Fruit fly (Drosophila melanogaster) whole organism, embryonic: ENCODE results near the gene CG14380.

Source experiments
- Adf1 ChIP-seq: fragments of 200-800 bp; sonication (Bioruptor generic); IDR thresholded peaks from 2 replicates; pipeline ENCODE4 v1.3.6; 2022; ENCODE audit warnings: missing biosample characterization, missing genetic modification characterization
- Blimp-1 ChIP-seq: fragments of 200-800 bp; sonication (Bioruptor generic); optimal IDR thresholded peaks from 3 replicates; lab custom pipeline; 2018; ENCODE audit warnings: missing biosample characterization, missing genetic modification characterization, mild to moderate bottlenecking, moderate library complexity, missing genetic modification reagents
- Bteb2 ChIP-seq: fragments of 200-800 bp; sonication (Bioruptor generic); optimal IDR thresholded peaks from 2 replicates; lab custom pipeline; 2016; ENCODE audit warnings: missing biosample characterization, missing genetic modification characterization
- CG1024 ChIP-seq: fragments of 200-800 bp; sonication (Bioruptor generic); IDR thresholded peaks from 2 replicates; pipeline ENCODE4 v1.3.6; 2022; ENCODE audit warnings: missing biosample characterization, missing genetic modification characterization
- CG11085 ChIP-seq: fragments of 200-800 bp; sonication (Bioruptor generic); IDR thresholded peaks from 2 replicates; pipeline ENCODE4 v1.3.6; 2022; ENCODE audit warnings: missing biosample characterization, missing genetic modification characterization
- CG11247 ChIP-seq: fragments of 200-800 bp; sonication (Bioruptor generic); IDR thresholded peaks from 2 replicates; pipeline ENCODE4 v1.3.6; 2022; ENCODE audit warnings: missing biosample characterization, missing genetic modification characterization
- CG12155 ChIP-seq: fragments of 200-800 bp; sonication (Bioruptor generic); optimal IDR thresholded peaks from 3 replicates; lab custom pipeline; 2016; ENCODE audit warnings: missing biosample characterization, missing genetic modification characterization
- CG12219 ChIP-seq: fragments of 200-800 bp; sonication (Bioruptor generic); optimal IDR thresholded peaks from 3 replicates; lab custom pipeline; 2018; ENCODE audit warnings: missing biosample characterization, mild to moderate bottlenecking, missing genetic modification characterization
- CG12299 ChIP-seq: fragments of 200-800 bp; sonication (Bioruptor generic); optimal IDR thresholded peaks from 2 replicates; lab custom pipeline; 2018; ENCODE audit warnings: missing biosample characterization, mild to moderate bottlenecking, missing genetic modification characterization
- CG1233 ChIP-seq: fragments of 200-800 bp; sonication (Bioruptor generic); optimal IDR thresholded peaks from 4 replicates; lab custom pipeline; 2018; ENCODE audit warnings: missing biosample characterization, mild to moderate bottlenecking, missing genetic modification characterization
- CG15601 ChIP-seq: fragments of 200-800 bp; sonication (Bioruptor generic); optimal IDR thresholded peaks from 3 replicates; lab custom pipeline; 2019; ENCODE audit warnings: missing biosample characterization, mild to moderate bottlenecking, missing genetic modification characterization, moderate library complexity
- CG1602 ChIP-seq: fragments of 200-800 bp; sonication (Bioruptor generic); optimal IDR thresholded peaks from 3 replicates; lab custom pipeline; 2016; ENCODE audit warnings: missing biosample characterization, missing genetic modification characterization
- CG17328 ChIP-seq: fragments of 200-800 bp; sonication (Bioruptor generic); IDR thresholded peaks from 2 replicates; pipeline ENCODE4 v1.3.6; 2022; ENCODE audit warnings: missing biosample characterization, missing genetic modification characterization
- CG2199 ChIP-seq: fragments of 200-800 bp; sonication (Bioruptor generic); IDR thresholded peaks from 3 replicates; pipeline ENCODE4 v1.3.6; 2022; ENCODE audit warnings: missing biosample characterization, missing genetic modification characterization
- CG31224 ChIP-seq: fragments of 200-800 bp; sonication (Bioruptor generic); IDR thresholded peaks from 2 replicates; pipeline ENCODE4 v1.3.6; 2022; ENCODE audit warnings: missing biosample characterization, missing genetic modification characterization
- CG32532 ChIP-seq: fragments of 200-800 bp; sonication (Bioruptor generic); IDR thresholded peaks from 2 replicates; pipeline ENCODE4 v1.3.6; 2022; ENCODE audit warnings: missing biosample characterization, missing genetic modification characterization
- CG34422 ChIP-seq: fragments of 200-800 bp; sonication (Bioruptor generic); IDR thresholded peaks from 3 replicates; pipeline ENCODE4 v1.3.6; 2022; ENCODE audit warnings: missing biosample characterization, missing genetic modification characterization
- CG5245 ChIP-seq: fragments of 200-800 bp; sonication (Bioruptor generic); optimal IDR thresholded peaks from 3 replicates; lab custom pipeline; 2016; ENCODE audit warnings: missing biosample characterization, missing genetic modification characterization
- CG6175 ChIP-seq: fragments of 200-800 bp; sonication (Bioruptor generic); IDR thresholded peaks from 3 replicates; pipeline ENCODE4 v1.3.6; 2022; ENCODE audit warnings: missing biosample characterization, missing genetic modification characterization
- CG6254 ChIP-seq: fragments of 200-800 bp; sonication (Bioruptor generic); optimal IDR thresholded peaks from 3 replicates; lab custom pipeline; 2017; ENCODE audit warnings: mild to moderate bottlenecking, missing biosample characterization, missing genetic modification reagents, missing genetic modification characterization
- CG7271 ChIP-seq: fragments of 200-800 bp; sonication (Bioruptor generic); optimal IDR thresholded peaks from 2 replicates; lab custom pipeline; 2018; ENCODE audit warnings: missing biosample characterization, mild to moderate bottlenecking, missing genetic modification characterization, moderate library complexity
- CG9797 ChIP-seq: fragments of 200-800 bp; sonication (Bioruptor generic); optimal IDR thresholded peaks from 3 replicates; lab custom pipeline; 2018; ENCODE audit warnings: missing biosample characterization, mild to moderate bottlenecking, missing genetic modification characterization
- D19A ChIP-seq: fragments of 200-800 bp; optimal IDR thresholded peaks from 3 replicates; lab custom pipeline; 2019; ENCODE audit warnings: missing biosample characterization, mild to moderate bottlenecking, missing genetic modification characterization, moderate library complexity
- E2f1 ChIP-seq: fragments of 200-800 bp; sonication (Bioruptor generic); IDR thresholded peaks from 2 replicates; pipeline ENCODE4 v1.3.6; 2022; ENCODE audit warnings: missing biosample characterization, missing genetic modification characterization
- Hr3 ChIP-seq: fragments of 200-800 bp; sonication (Bioruptor generic); optimal IDR thresholded peaks from 3 replicates; lab custom pipeline; 2016; ENCODE audit warnings: missing biosample characterization, missing genetic modification characterization
- Jarid2 ChIP-seq: fragments of 200-800 bp; sonication (Bioruptor generic); optimal IDR thresholded peaks from 3 replicates; lab custom pipeline; 2017; ENCODE audit warnings: mild to moderate bottlenecking, missing biosample characterization, missing genetic modification reagents, missing genetic modification characterization
- Max ChIP-seq: fragments of 200-800 bp; sonication (Bioruptor generic); optimal IDR thresholded peaks from 2 replicates; lab custom pipeline; 2016; ENCODE audit warnings: missing biosample characterization, mild to moderate bottlenecking, missing genetic modification characterization
- Med ChIP-seq: fragments of 200-800 bp; sonication (Bioruptor generic); peaks from one replicate; lab custom pipeline; 2016; ENCODE audit warnings: missing biosample characterization, missing genetic modification characterization, mild to moderate bottlenecking, inconsistent platforms, moderate library complexity
- Side ChIP-seq: fragments of 200-800 bp; sonication (Bioruptor generic); optimal IDR thresholded peaks from 2 replicates; lab custom pipeline; 2016; ENCODE audit warnings: missing biosample characterization, missing genetic modification characterization
- Sry-δ ChIP-seq: fragments of 200-800 bp; sonication (Bioruptor generic); optimal IDR thresholded peaks from 2 replicates; lab custom pipeline; 2016; ENCODE audit warnings: missing biosample characterization, missing genetic modification characterization
- TFAM ChIP-seq: fragments of 200-800 bp; sonication (Bioruptor generic); optimal IDR thresholded peaks from 2 replicates; lab custom pipeline; 2017; ENCODE audit warnings: missing biosample characterization, missing genetic modification characterization, inconsistent platforms
- Vsx1 ChIP-seq: fragments of 200-800 bp; sonication (Bioruptor generic); optimal IDR thresholded peaks from 2 replicates; lab custom pipeline; 2017; ENCODE audit warnings: missing biosample characterization, mild to moderate bottlenecking, missing genetic modification characterization, missing genetic modification reagents
- bsh ChIP-seq, 2 experiments: fragments of 200-800 bp; sonication (Bioruptor generic); optimal IDR thresholded peaks; 2 replicates each; lab custom pipeline; 2017 to 2018; ENCODE audit warnings: mild to moderate bottlenecking in 2 of 2, missing biosample characterization in 2 of 2, missing genetic modification characterization in 2 of 2, moderate library complexity in 1 of 2
- ci ChIP-seq: fragments of 200-800 bp; sonication (Bioruptor generic); IDR thresholded peaks from 3 replicates; pipeline ENCODE4 v1.3.6; 2022; ENCODE audit warnings: missing biosample characterization, missing genetic modification characterization
- dan ChIP-seq: fragments of 200-800 bp; sonication (Bioruptor generic); IDR thresholded peaks from 2 replicates; pipeline ENCODE4 v1.3.6; 2022; ENCODE audit warnings: missing biosample characterization, missing genetic modification characterization
- dpn ChIP-seq, 2 experiments: fragments of 200-800 bp; sonication (Bioruptor generic); optimal IDR thresholded peaks; 3 replicates each; lab custom pipeline; 2016; ENCODE audit warnings: missing biosample characterization in 2 of 2, missing genetic modification characterization in 2 of 2
- ems ChIP-seq: fragments of 200-800 bp; sonication (Bioruptor generic); optimal IDR thresholded peaks from 3 replicates; lab custom pipeline; 2016; ENCODE audit warnings: missing biosample characterization, missing genetic modification characterization
- hb ChIP-seq: fragments of 200-800 bp; sonication (Bioruptor generic); IDR thresholded peaks from 3 replicates; pipeline ENCODE4 v1.3.6; 2022; ENCODE audit warnings: missing biosample characterization, missing genetic modification characterization; ENCODE audit not compliant: partially characterized antibody
- kni ChIP-seq: fragments of 200-800 bp; sonication (Bioruptor generic); optimal IDR thresholded peaks from 3 replicates; lab custom pipeline; 2017; ENCODE audit warnings: mild to moderate bottlenecking, missing biosample characterization, missing genetic modification reagents, missing genetic modification characterization
- lmd ChIP-seq: fragments of 200-800 bp; sonication (Bioruptor generic); IDR thresholded peaks from 2 replicates; pipeline ENCODE4 v1.3.6; 2022; ENCODE audit warnings: missing biosample characterization, missing genetic modification characterization
- nerfin-1 ChIP-seq: fragments of 200-800 bp; sonication (Bioruptor generic); optimal IDR thresholded peaks from 3 replicates; lab custom pipeline; 2019; ENCODE audit warnings: missing biosample characterization, mild to moderate bottlenecking, missing genetic modification characterization, moderate library complexity
- p53 ChIP-seq: fragments of 200-800 bp; sonication (Bioruptor generic); optimal IDR thresholded peaks from 2 replicates; lab custom pipeline; 2016; ENCODE audit warnings: missing biosample characterization, missing genetic modification characterization
- peb ChIP-seq: fragments of 200-800 bp; sonication (Bioruptor generic); IDR thresholded peaks from 2 replicates; pipeline ENCODE4 v1.3.6; 2022; ENCODE audit warnings: missing biosample characterization, missing genetic modification characterization
- sd ChIP-seq: fragments of 200-800 bp; sonication (Bioruptor generic); optimal IDR thresholded peaks from 3 replicates; lab custom pipeline; 2018; ENCODE audit warnings: missing biosample characterization, mild to moderate bottlenecking, missing genetic modification characterization, moderate library complexity
- shn ChIP-seq: fragments of 200-800 bp; sonication (Bioruptor generic); optimal IDR thresholded peaks from 3 replicates; lab custom pipeline; 2016; ENCODE audit warnings: missing biosample characterization, missing genetic modification characterization
- slou ChIP-seq: fragments of 200-800 bp; sonication (Bioruptor generic); optimal IDR thresholded peaks from 3 replicates; lab custom pipeline; 2016; ENCODE audit warnings: missing biosample characterization, missing genetic modification characterization
- sna ChIP-seq: fragments of 200-800 bp; sonication (Bioruptor generic); IDR thresholded peaks from 2 replicates; pipeline ENCODE4 v1.3.6; 2022; ENCODE audit warnings: missing biosample characterization, missing genetic modification characterization; ENCODE audit not compliant: partially characterized antibody
- stc ChIP-seq: fragments of 200-800 bp; sonication (Bioruptor generic); IDR thresholded peaks from 2 replicates; pipeline ENCODE4 v1.3.6; 2022; ENCODE audit warnings: missing biosample characterization, missing genetic modification characterization
- tin ChIP-seq: fragments of 200-800 bp; sonication (Bioruptor generic); optimal IDR thresholded peaks from 3 replicates; lab custom pipeline; 2016; ENCODE audit warnings: missing biosample characterization, missing genetic modification characterization
- tna ChIP-seq: fragments of 200-800 bp; sonication (Bioruptor generic); IDR thresholded peaks from 2 replicates; pipeline ENCODE4 v1.3.6; 2022; ENCODE audit warnings: missing biosample characterization, missing genetic modification characterization; ENCODE audit not compliant: partially characterized antibody
- ttk ChIP-seq: fragments of 200-800 bp; sonication (Bioruptor generic); IDR thresholded peaks from 2 replicates; pipeline ENCODE4 v2.1.2; 2022; ENCODE audit warnings: missing biosample characterization, missing genetic modification characterization
- zen2 ChIP-seq: fragments of 200-800 bp; sonication (Bioruptor generic); IDR thresholded peaks from 3 replicates; pipeline ENCODE4 v1.3.6; 2022; ENCODE audit warnings: missing biosample characterization, missing genetic modification characterization; ENCODE audit not compliant: partially characterized antibody

CG14380 gene

DNA sequence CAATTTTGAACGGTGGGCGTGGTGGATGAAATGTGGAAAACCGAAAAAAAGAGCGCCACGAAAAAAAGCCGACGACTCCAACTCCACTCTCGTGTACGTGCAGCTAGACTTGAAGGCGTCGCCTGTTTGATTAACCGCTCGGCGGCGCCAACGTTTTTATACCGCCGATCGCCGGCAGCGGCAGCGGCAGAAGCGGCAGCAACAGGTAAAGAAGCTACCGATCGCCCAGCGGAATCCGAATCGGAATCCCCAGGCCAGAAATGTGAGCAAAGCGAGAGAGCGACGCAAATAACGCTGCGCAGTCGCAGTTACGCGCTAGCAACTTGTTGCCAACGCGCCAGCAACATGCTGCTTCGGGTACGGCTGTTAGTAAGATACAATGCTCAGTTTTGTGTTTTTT lies 26.0 kb downstream of the CG14380 start, which contains the start of gene CG8483 (continued):
- TF ChIP-seq CG9797 (no peak), slou (GFP tag; lab: Kevin White, UChicago) (no peak), CG6175 (GFP tag; lab: Robert Waterston, UW) (peak; percentile 47; the same call in 1 of the 3 replicates), sd (peak; percentile 51), Bteb2 (GFP tag; lab: Kevin White, UChicago) (no peak), p53 (GFP tag; lab: Kevin White, UChicago) (no peak), CG31224 (no peak), CG12219 (GFP tag; lab: Kevin White, UChicago) (no peak), CG7271 (tag; lab: Kevin White, UChicago) (no peak), ems (GFP tag; lab: Kevin White, UChicago) (no peak), Adf1 (GFP tag; lab: Robert Waterston, UW) (peak; percentile 81), D19A (tag; lab: Kevin White, UChicago) (no peak), CG34422 (GFP tag; lab: Robert Waterston, UW) (peak; percentile 28; the same call in 1 of the 3 replicates), Sry-δ (GFP tag; lab: Kevin White, UChicago) (no peak), lmd (GFP tag; lab: Robert Waterston, UW) (no peak), zen2 (no peak), CG15601 (tag; lab: Kevin White, UChicago) (no peak), kni (GFP tag; lab: Kevin White, UChicago) (no peak), E2f1 (GFP tag; lab: Robert Waterston, UW) (no peak), nerfin-1 (tag; lab: Kevin White, UChicago) (no peak), peb (GFP tag; lab: Robert Waterston, UW) (no peak), CG1602 (GFP tag; lab: Kevin White, UChicago) (no peak), bsh (GFP tag; optimal IDR thresholded peaks at IDR 0.05; lab: Kevin White, UChicago) (no peak), stc (GFP tag; lab: Robert Waterston, UW) (no peak), Side (no peak), CG12155 (no peak), dpn (GFP tag; optimal IDR thresholded peaks at IDR 0.05; lab: Kevin White, UChicago) (no peak), CG5245 (GFP tag; lab: Kevin White, UChicago) (no peak), Med (GFP tag; lab: Kevin White, UChicago) (peak; percentile 73), CG2199 (GFP tag; lab: Robert Waterston, UW) (0 out of 3 replicates have a peak, but pooled peaks have one; percentile 49), ttk (no peak), hb (no peak), Vsx1 (GFP tag; lab: Kevin White, UChicago) (no peak), CG1024 (GFP tag; lab: Robert Waterston, UW) (no peak), shn (GFP tag; lab: Kevin White, UChicago) (no peak), Jarid2 (GFP tag; lab: Kevin White, UChicago) (peak; percentile 45), sna (GFP tag; lab: Robert Waterston, UW) (no peak), CG11247 (GFP tag; lab: Robert Waterston, UW) (no peak), dan (GFP tag; lab: Robert Waterston, UW) (no peak), TFAM (GFP tag; lab: Kevin White, UChicago) (no peak), tin (no peak), Max (GFP tag; lab: Kevin White, UChicago) (no peak), CG11085 (no peak), CG6254 (no peak), Blimp-1 (GFP tag; lab: Kevin White, UChicago) (no peak), ci (GFP tag; lab: Robert Waterston, UW) (no peak), CG17328 (GFP tag; lab: Robert Waterston, UW) (no peak), CG12299 (no peak), CG32532 (GFP tag; lab: Robert Waterston, UW) (0 out of 2 replicates have a peak, but pooled peaks have one; percentile 7), Hr3 (no peak), CG1233 (GFP tag; lab: Kevin White, UChicago) (no peak), tna (no peak)
